Worm (Caenorhabditis elegans) whole organism, L3 larva: ENCODE measurements around the gene C55A6.1.

Experiments
- R02D3.7 ChIP-seq: fragments of 150-350 bp; optimal IDR thresholded peaks from 2 replicates; lab custom pipeline; 2014; ENCODE audit warnings: missing biosample characterization, missing genetic modification characterization
- daf-12 ChIP-seq: fragments of 150-350 bp; optimal IDR thresholded peaks from 2 replicates; lab custom pipeline; 2014; ENCODE audit warnings: missing biosample characterization, missing genetic modification reagents, missing genetic modification characterization
- elt-2 ChIP-seq: sonication (generic microtip); optimal IDR thresholded peaks from 2 replicates; lab custom pipeline; 2016; ENCODE audit warnings: missing genetic modification reagents, mild to moderate bottlenecking, missing genetic modification characterization, missing compliant biosample characterization
- nhr-11 ChIP-seq: fragments of 150-350 bp; optimal IDR thresholded peaks from 2 replicates; lab custom pipeline; 2014; ENCODE audit warnings: missing biosample characterization, missing genetic modification characterization
- nhr-76 ChIP-seq: fragments of 150-350 bp; sonication (generic microtip); optimal IDR thresholded peaks from 5 replicates; lab custom pipeline; 2014; ENCODE audit warnings: missing biosample characterization, missing genetic modification characterization
- nhr-77 ChIP-seq: fragments of 150-350 bp; optimal IDR thresholded peaks from 2 replicates; lab custom pipeline; 2014; ENCODE audit warnings: missing biosample characterization, missing genetic modification characterization
- pha-4 ChIP-seq: fragments of 150-350 bp; optimal IDR thresholded peaks from 2 replicates; lab custom pipeline; 2014; ENCODE audit warnings: missing biosample characterization, missing genetic modification reagents, missing genetic modification characterization
- pqm-1 ChIP-seq: fragments of 150-350 bp; optimal IDR thresholded peaks from 2 replicates; lab custom pipeline; 2017; ENCODE audit warnings: missing biosample characterization, missing genetic modification characterization, inconsistent platforms
- unc-62 ChIP-seq: fragments of 150-350 bp; sonication (generic microtip); optimal IDR thresholded peaks from 4 replicates; lab custom pipeline; 2014; ENCODE audit warnings: missing biosample characterization, missing genetic modification reagents, missing genetic modification characterization
- zag-1 ChIP-seq: fragments of 150-350 bp; optimal IDR thresholded peaks from 2 replicates; lab custom pipeline; 2014; ENCODE audit warnings: missing biosample characterization, missing genetic modification characterization

DNA sequence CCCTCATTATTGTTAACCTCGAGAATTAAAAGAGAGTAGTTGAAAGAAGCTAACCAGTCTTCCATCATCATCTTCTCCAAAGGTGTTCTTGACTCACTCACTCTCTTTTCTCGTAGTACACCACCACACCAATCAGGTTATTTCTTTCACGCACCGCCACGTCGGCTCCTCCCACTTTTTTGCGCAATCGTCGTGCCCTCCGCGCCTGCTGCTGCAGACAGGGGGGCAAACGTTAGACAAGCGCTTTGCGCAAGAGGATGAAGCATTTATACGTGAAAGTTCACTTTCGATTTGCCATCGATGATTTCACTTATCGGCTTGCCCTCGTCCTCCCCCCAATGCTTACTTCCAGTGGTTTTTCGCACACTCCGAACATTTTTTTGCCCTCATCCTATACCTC is 20.6 kb upstream of the C55A6.1 start:
- TF ChIP-seq unc-62 (GFP tag; lab: Kevin White, UChicago) (no peak), nhr-77 (tag; lab: Kevin White, UChicago) (no peak), R02D3.7 (tag; lab: Kevin White, UChicago) (no peak), nhr-76 (tag; lab: Kevin White, UChicago) (no peak), pha-4 (no peak), pqm-1 (tag; lab: Kevin White, UChicago) (no peak), daf-12 (tag; lab: Kevin White, UChicago) (no peak), zag-1 (no peak), nhr-11 (no peak), elt-2 (tag; lab: Kevin White, UChicago) (no peak)
